Worm (Caenorhabditis elegans) whole organism, mixed stage, embryonic: Measurements from ENCODE around the gene F31E3.6.

Experiments
- M03D4.4 ChIP-seq: sonication (generic microtip); optimal IDR thresholded peaks from 2 replicates; lab custom pipeline; 2017; ENCODE audit warnings: mild to moderate bottlenecking, missing genetic modification characterization, missing compliant biosample characterization
- bed-3 ChIP-seq: fragments of 200-800 bp; sonication (Bioruptor generic); optimal IDR thresholded peaks from 3 replicates; lab custom pipeline; 2018; ENCODE audit warnings: mild to moderate bottlenecking, missing genetic modification characterization, moderate library complexity, missing compliant biosample characterization
- blmp-1 ChIP-seq: fragments of 150-350 bp; optimal IDR thresholded peaks from 2 replicates; lab custom pipeline; 2014; ENCODE audit warnings: missing biosample characterization, missing genetic modification characterization
- ceh-39 ChIP-seq: fragments of 150-350 bp; optimal IDR thresholded peaks from 2 replicates; lab custom pipeline; 2014; ENCODE audit warnings: missing biosample characterization, missing genetic modification characterization
- ceh-43 ChIP-seq: fragments of 200-800 bp; sonication (Bioruptor generic); optimal IDR thresholded peaks from 2 replicates; lab custom pipeline; 2018; ENCODE audit warnings: mild to moderate bottlenecking, missing genetic modification characterization, moderate library complexity, missing compliant biosample characterization
- ceh-83 ChIP-seq: fragments of 200-800 bp; sonication (Bioruptor generic); optimal IDR thresholded peaks from 2 replicates; lab custom pipeline; 2018; ENCODE audit warnings: mild to moderate bottlenecking, missing genetic modification characterization, missing compliant biosample characterization
- ces-1 ChIP-seq: fragments of 150-350 bp; optimal IDR thresholded peaks from 2 replicates; lab custom pipeline; 2014; ENCODE audit warnings: missing biosample characterization, missing genetic modification reagents, missing genetic modification characterization
- cnd-1 ChIP-seq: fragments of 200-800 bp; sonication (Bioruptor generic); optimal IDR thresholded peaks from 2 replicates; lab custom pipeline; 2018; ENCODE audit warnings: mild to moderate bottlenecking, missing genetic modification characterization, missing compliant biosample characterization
- drap-1 ChIP-seq: fragments of 200-800 bp; sonication (Bioruptor generic); optimal IDR thresholded peaks from 3 replicates; lab custom pipeline; 2018; ENCODE audit warnings: mild to moderate bottlenecking, missing genetic modification characterization, missing compliant biosample characterization
- elt-1 ChIP-seq: sonication (generic microtip); optimal IDR thresholded peaks from 2 replicates; lab custom pipeline; 2017; ENCODE audit warnings: missing genetic modification characterization, mild to moderate bottlenecking, missing compliant biosample characterization, antibody characterized with exemption, moderate library complexity, borderline replicate concordance; ENCODE audit not compliant: insufficient read depth
- elt-3 ChIP-seq: fragments of 150-350 bp; optimal IDR thresholded peaks from 2 replicates; lab custom pipeline; 2014; ENCODE audit warnings: missing biosample characterization, missing genetic modification characterization
- flh-1 ChIP-seq: fragments of 200-800 bp; sonication (Bioruptor generic); optimal IDR thresholded peaks from 2 replicates; lab custom pipeline; 2018; ENCODE audit warnings: mild to moderate bottlenecking, missing genetic modification characterization, moderate library complexity, missing compliant biosample characterization
- ham-2 ChIP-seq: fragments of 200-800 bp; sonication (Bioruptor generic); optimal IDR thresholded peaks from 2 replicates; lab custom pipeline; 2018; ENCODE audit warnings: mild to moderate bottlenecking, missing genetic modification characterization, missing compliant biosample characterization
- hlh-1 ChIP-seq: fragments of 150-350 bp; optimal IDR thresholded peaks from 2 replicates; lab custom pipeline; 2014; ENCODE audit warnings: missing biosample characterization, missing genetic modification reagents, missing genetic modification characterization
- lin-13 ChIP-seq: fragments of 150-350 bp; optimal IDR thresholded peaks from 2 replicates; lab custom pipeline; 2014; ENCODE audit warnings: missing biosample characterization, missing genetic modification characterization
- lin-32 ChIP-seq: fragments of 200-800 bp; sonication (Bioruptor generic); optimal IDR thresholded peaks from 2 replicates; lab custom pipeline; 2018; ENCODE audit warnings: mild to moderate bottlenecking, missing genetic modification characterization, missing compliant biosample characterization
- lsy-2 ChIP-seq: fragments of 150-350 bp; optimal IDR thresholded peaks from 2 replicates; lab custom pipeline; 2014; ENCODE audit warnings: missing biosample characterization, missing genetic modification characterization
- mab-5 ChIP-seq: fragments of 150-350 bp; optimal IDR thresholded peaks from 2 replicates; lab custom pipeline; 2014; ENCODE audit warnings: missing biosample characterization, missing genetic modification characterization
- mep-1 ChIP-seq: fragments of 150-350 bp; optimal IDR thresholded peaks from 2 replicates; lab custom pipeline; 2017; ENCODE audit warnings: missing biosample characterization, missing genetic modification reagents, missing genetic modification characterization, inconsistent platforms
- mls-2 ChIP-seq: sonication (generic microtip); optimal IDR thresholded peaks from 2 replicates; lab custom pipeline; 2016; ENCODE audit warnings: mild to moderate bottlenecking, missing genetic modification characterization, moderate library complexity, missing compliant biosample characterization
- nhr-12 ChIP-seq: fragments of 150-350 bp; optimal IDR thresholded peaks from 2 replicates; lab custom pipeline; 2014; ENCODE audit warnings: missing biosample characterization, missing genetic modification characterization
- nhr-2 ChIP-seq: fragments of 150-350 bp; optimal IDR thresholded peaks from 2 replicates; lab custom pipeline; 2014; ENCODE audit warnings: missing biosample characterization, missing genetic modification characterization
- nhr-237 ChIP-seq: fragments of 150-350 bp; optimal IDR thresholded peaks from 2 replicates; lab custom pipeline; 2014; ENCODE audit warnings: missing biosample characterization, missing genetic modification characterization
- nhr-28 ChIP-seq: fragments of 150-350 bp; optimal IDR thresholded peaks from 2 replicates; lab custom pipeline; 2014; ENCODE audit warnings: missing biosample characterization, missing genetic modification characterization
- nhr-76 ChIP-seq: sonication (generic microtip); optimal IDR thresholded peaks from 2 replicates; lab custom pipeline; 2017; ENCODE audit warnings: missing biosample characterization, missing genetic modification characterization
- pha-4 ChIP-seq: fragments of 150-350 bp; optimal IDR thresholded peaks from 2 replicates; lab custom pipeline; 2018; ENCODE audit warnings: missing biosample characterization, missing genetic modification reagents, missing genetic modification characterization
- sem-2 ChIP-seq: fragments of 200-800 bp; sonication (Bioruptor generic); optimal IDR thresholded peaks from 2 replicates; lab custom pipeline; 2018; ENCODE audit warnings: mild to moderate bottlenecking, missing genetic modification characterization, missing compliant biosample characterization
- snpc-4 ChIP-seq: fragments of 150-350 bp; optimal IDR thresholded peaks from 2 replicates; lab custom pipeline; 2014; ENCODE audit warnings: missing biosample characterization, missing genetic modification characterization
- sptf-1 ChIP-seq: sonication (generic microtip); optimal IDR thresholded peaks from 2 replicates; lab custom pipeline; 2017; ENCODE audit warnings: mild to moderate bottlenecking, missing genetic modification characterization, moderate library complexity, missing compliant biosample characterization
- tbx-8 ChIP-seq: fragments of 200-800 bp; sonication (Bioruptor generic); optimal IDR thresholded peaks from 2 replicates; lab custom pipeline; 2018; ENCODE audit warnings: mild to moderate bottlenecking, missing genetic modification characterization, moderate library complexity, missing compliant biosample characterization
- unc-120 ChIP-seq: sonication (generic microtip); optimal IDR thresholded peaks from 2 replicates; lab custom pipeline; 2017; ENCODE audit warnings: missing genetic modification characterization, missing compliant biosample characterization; ENCODE audit not compliant: poor library complexity, severe bottlenecking
- unc-39 ChIP-seq: fragments of 150-350 bp; optimal IDR thresholded peaks from 2 replicates; lab custom pipeline; 2014; ENCODE audit warnings: missing biosample characterization, missing genetic modification characterization
- unc-62 ChIP-seq: fragments of 150-350 bp; optimal IDR thresholded peaks from 2 replicates; lab custom pipeline; 2014; ENCODE audit warnings: missing biosample characterization, missing genetic modification reagents, missing genetic modification characterization
- zip-8 ChIP-seq: fragments of 150-350 bp; optimal IDR thresholded peaks from 2 replicates; lab custom pipeline; 2014; ENCODE audit warnings: missing biosample characterization, missing genetic modification characterization
- ztf-11 ChIP-seq: fragments of 150-350 bp; optimal IDR thresholded peaks from 2 replicates; lab custom pipeline; 2014; ENCODE audit warnings: missing biosample characterization, missing genetic modification characterization

The F31E3.6 gene

DNA sequence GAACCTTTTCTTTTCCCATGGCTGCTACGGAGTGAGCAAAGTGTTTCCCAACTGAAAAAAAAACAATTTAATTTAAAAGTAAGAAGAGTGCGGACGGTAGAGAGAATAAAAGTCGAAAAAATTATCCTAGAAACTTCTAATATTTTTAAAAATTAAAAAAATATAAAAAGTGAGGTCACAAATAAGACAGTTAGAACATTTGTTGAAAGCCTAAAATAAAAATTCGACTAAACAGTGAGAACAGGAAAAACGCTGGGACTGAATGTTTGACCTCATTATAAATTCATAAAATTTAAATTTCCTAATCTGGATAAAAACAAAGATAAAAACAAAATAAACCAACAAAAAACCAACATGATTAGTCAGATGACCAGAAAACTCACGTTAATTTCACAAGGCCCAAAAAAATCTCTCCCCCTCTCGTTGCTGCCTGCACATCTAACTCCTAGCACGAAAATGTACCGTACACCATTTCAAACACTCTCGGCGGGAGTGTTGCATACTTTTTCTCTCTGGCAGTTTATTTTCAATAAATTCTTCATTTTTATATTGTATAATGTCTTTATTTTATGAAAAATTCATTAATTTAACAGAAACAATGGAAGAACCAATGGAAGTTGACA lies 10.1 kb upstream of the F31E3.6 start, which contains the start of the genes eef-1A.1 and rfc-4 (continued):
- no peak for TF ChIP-seq flh-1 (GFP tag; lab: Kevin White, UChicago)
- no peak for TF ChIP-seq ham-2 (GFP tag; lab: Kevin White, UChicago)
- no peak for TF ChIP-seq ceh-83 (GFP tag; lab: Kevin White, UChicago)
- peak; percentile 89 for TF ChIP-seq ces-1 (GFP tag; lab: Kevin White, UChicago)

- no peak for TF ChIP-seq ham-2 (GFP tag; lab: Kevin White, UChicago)
Observed at ce11 chrIII:6973682-6974081, 8.2 kb upstream of the F31E3.6 start, which contains the start of gene F31E3.2. Gene F31E3.2 (plus strand): TSS chrIII:6973982.

ce11 chrIII:6974952-6975351 lies 6.9 kb upstream of the F31E3.6 start:
- peak; percentile 91 for TF ChIP-seq zip-8
- TF ChIP-seq elt-3 (tag; lab: Kevin White, UChicago) = no peak

DNA sequence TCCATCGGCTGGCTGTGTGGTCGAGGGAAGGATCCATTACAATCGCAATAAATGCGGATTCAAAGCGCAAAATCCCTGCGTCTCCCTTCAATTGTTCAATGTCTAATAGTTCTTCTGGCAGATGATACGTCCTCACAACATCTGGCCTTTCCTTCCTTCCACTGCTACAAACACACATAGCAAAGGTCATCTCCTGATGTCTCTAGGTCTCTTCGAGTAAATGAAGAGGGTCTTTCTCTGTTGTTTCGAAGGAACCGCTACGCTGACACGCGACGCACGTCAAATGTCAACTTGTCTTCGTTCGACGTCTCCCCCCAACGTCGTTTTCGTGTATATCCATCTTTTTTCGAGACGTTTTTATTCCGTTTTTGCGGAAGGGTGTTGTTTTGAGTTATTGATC lies 3.0 kb upstream of the F31E3.6 start:
- TF ChIP-seq nhr-28 = no peak
- TF ChIP-seq hlh-1 (tag; lab: Kevin White, UChicago) = peak; percentile 93
- no peak for TF ChIP-seq bed-3 (GFP tag; lab: Kevin White, UChicago)
- peak; percentile 53 for TF ChIP-seq M03D4.4 (tag; lab: Kevin White, UChicago)
- peak; percentile 58 for TF ChIP-seq lin-13 (tag; lab: Kevin White, UChicago)
- no peak for TF ChIP-seq nhr-12 (tag; lab: Kevin White, UChicago)
- peak; percentile 13 for TF ChIP-seq drap-1 (GFP tag; lab: Kevin White, UChicago)
- no peak for TF ChIP-seq elt-3 (tag; lab: Kevin White, UChicago)
- TF ChIP-seq unc-62 (GFP tag; lab: Kevin White, UChicago) = peak; percentile 100
- peak; percentile 88 for TF ChIP-seq nhr-2
- peak; percentile 55 for TF ChIP-seq lsy-2 (tag; lab: Kevin White, UChicago)
- TF ChIP-seq flh-1 (GFP tag; lab: Kevin White, UChicago) = no peak
- TF ChIP-seq ceh-39 = peak; percentile 66
- TF ChIP-seq ceh-43 (GFP tag; lab: Kevin White, UChicago) = no peak
- TF ChIP-seq ceh-83 (GFP tag; lab: Kevin White, UChicago) = no peak
- no peak for TF ChIP-seq mab-5 (tag; lab: Kevin White, UChicago)
- TF ChIP-seq unc-120 = peak; percentile 76
- TF ChIP-seq nhr-237 = no peak
- peak; percentile 95 for TF ChIP-seq cnd-1
- TF ChIP-seq ces-1 (GFP tag; lab: Kevin White, UChicago) = no peak
- peak; percentile 55 for TF ChIP-seq mls-2 (tag; lab: Kevin White, UChicago)
- peak; percentile 67 for TF ChIP-seq mep-1 (tag; lab: Kevin White, UChicago)
- TF ChIP-seq elt-1 = peak; percentile 22
- no peak for TF ChIP-seq sem-2 (GFP tag; lab: Kevin White, UChicago)
- TF ChIP-seq ham-2 (GFP tag; lab: Kevin White, UChicago) = peak; percentile 74
- peak; percentile 30 for TF ChIP-seq ztf-11 (tag; lab: Kevin White, UChicago)
- no peak for TF ChIP-seq zip-8
- TF ChIP-seq nhr-76 (tag; lab: Kevin White, UChicago) = no peak
- peak; percentile 53 for TF ChIP-seq sptf-1 (tag; lab: Kevin White, UChicago)
- TF ChIP-seq pha-4 (tag; lab: Kevin White, UChicago) = no peak
- peak; percentile 81 for TF ChIP-seq lin-32 (GFP tag; lab: Kevin White, UChicago)
- TF ChIP-seq tbx-8 = peak; percentile 3
- no peak for TF ChIP-seq blmp-1 (tag; lab: Kevin White, UChicago)
- no peak for TF ChIP-seq snpc-4 (tag; lab: Kevin White, UChicago)
- TF ChIP-seq unc-39 (tag; lab: Kevin White, UChicago) = peak; percentile 2
